Worm (Caenorhabditis elegans) whole organism, L1 larva: ENCODE measurements around the gene flp-7.

ENCODE experiments used
- C34B4.2 ChIP-seq: sonication (generic microtip); optimal IDR thresholded peaks from 2 replicates; lab custom pipeline; 2017; ENCODE audit warnings: mild to moderate bottlenecking, missing genetic modification characterization, missing compliant biosample characterization
- lsy-2 ChIP-seq, 2 experiments: fragments of 150-350 bp; optimal IDR thresholded peaks; 2 replicates each; lab custom pipeline; 2014; ENCODE audit warnings: missing biosample characterization in 2 of 2, missing genetic modification characterization in 2 of 2
- nhr-11 ChIP-seq: fragments of 150-350 bp; optimal IDR thresholded peaks from 2 replicates; lab custom pipeline; 2014; ENCODE audit warnings: missing biosample characterization, missing genetic modification characterization
- nhr-237 ChIP-seq: fragments of 150-350 bp; optimal IDR thresholded peaks from 2 replicates; lab custom pipeline; 2014; ENCODE audit warnings: missing biosample characterization, missing genetic modification characterization
- ztf-11 ChIP-seq, 2 experiments: sonication (generic microtip); optimal IDR thresholded peaks; 2 replicates each; lab custom pipeline; 2016 to 2017; ENCODE audit warnings: missing genetic modification characterization in 2 of 2, missing biosample characterization in 1 of 2, missing compliant biosample characterization in 1 of 2
- ztf-4 ChIP-seq: fragments of 150-350 bp; optimal IDR thresholded peaks from 2 replicates; lab custom pipeline; 2014; ENCODE audit warnings: missing biosample characterization, missing genetic modification characterization

ce11 chrX:5868030-5868429, 17.6 kb upstream of the flp-7 start:
- no peak for TF ChIP-seq lsy-2 (tag; optimal IDR thresholded peaks at IDR 0.05; lab: Kevin White, UChicago)
- TF ChIP-seq nhr-237 (tag; lab: Kevin White, UChicago), result no peak
- no peak for TF ChIP-seq nhr-11
- no peak for TF ChIP-seq ztf-4 (tag; lab: Kevin White, UChicago)
- no peak for TF ChIP-seq ztf-11 (tag; optimal IDR thresholded peaks at IDR 0.05; lab: Kevin White, UChicago)
- no peak for TF ChIP-seq C34B4.2 (tag; lab: Kevin White, UChicago)
